Fruit fly (Drosophila melanogaster): Measurements from ENCODE around the gene Tmtc1.
A peak's percentile ranks its signal among the peaks of the same experiment; 100 is the strongest.

Tmtc1 gene

DNA sequence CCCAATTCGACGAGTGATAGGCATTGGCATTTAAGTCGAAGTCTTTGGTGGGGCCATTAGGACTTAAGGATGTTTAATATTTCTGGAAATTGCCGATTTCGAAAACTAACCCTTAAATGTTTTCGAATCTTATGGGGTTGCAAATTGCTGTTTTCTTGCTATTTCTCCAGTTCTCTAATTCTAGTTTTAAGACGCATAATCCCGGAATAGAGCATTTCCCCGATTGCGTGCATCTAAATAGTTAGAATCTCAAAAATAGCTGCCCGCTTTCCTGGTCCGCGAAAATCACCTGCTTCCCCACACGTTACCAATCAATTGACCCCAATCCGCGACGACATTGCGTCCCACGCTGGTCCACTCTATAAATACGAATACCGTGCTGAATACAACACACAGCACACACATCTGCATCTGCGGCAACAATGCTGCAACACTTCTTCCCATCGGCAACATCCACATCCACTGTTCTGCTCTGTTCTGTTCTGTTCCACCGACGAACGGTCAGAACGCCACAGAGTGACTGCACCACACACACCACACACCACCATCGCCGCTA lies 74.4 kb downstream of the Tmtc1 start, which contains the start of gene Bacc (continued):
- TF ChIP-seq CG2202 (tag; optimal IDR thresholded peaks at IDR 0.05) (peak; percentile 41), CG34224 (GFP tag; IDR thresholded peaks at IDR 0.05; ENCODE audit: partially characterized antibody) (no peak), hb (GFP tag; IDR thresholded peaks at IDR 0.05; ENCODE audit: partially characterized antibody) (no peak), Kr (GFP tag; optimal IDR thresholded peaks at IDR 0.05) (no peak), CG16779 (GFP tag; IDR thresholded peaks at IDR 0.05) (no peak), CG18599 (GFP tag; optimal IDR thresholded peaks at IDR 0.05) (peak; percentile 95), CG34376 (GFP tag; optimal IDR thresholded peaks at IDR 0.05) (peak; percentile 20), repo (GFP tag; optimal IDR thresholded peaks at IDR 0.05) (peak; percentile 86), CG10654 (GFP tag; optimal IDR thresholded peaks at IDR 0.05) (peak; percentile 80), Drgx (GFP tag; IDR thresholded peaks at IDR 0.05) (no peak), CG7963 (GFP tag; IDR thresholded peaks at IDR 0.05; ENCODE audit: partially characterized antibody) (no peak), ERR (GFP tag; optimal IDR thresholded peaks at IDR 0.05) (peak; percentile 87), chif (GFP tag; optimal IDR thresholded peaks at IDR 0.05) (peak; percentile 76 to 87), CG12942 (GFP tag; optimal IDR thresholded peaks at IDR 0.05) (peak; percentile 80), B-H1 (GFP tag; IDR thresholded peaks at IDR 0.05) (no peak), MBD-R2 (GFP tag; IDR thresholded peaks at IDR 0.05) (no peak), CG17802 (tag; optimal IDR thresholded peaks at IDR 0.05) (peak; percentile 21), Fer2 (tag; optimal IDR thresholded peaks at IDR 0.05) (peak; percentile 70), ftz-f1 (GFP tag; optimal IDR thresholded peaks at IDR 0.05) (no peak), wor (GFP tag; IDR thresholded peaks at IDR 0.05) (no peak), sd (tag; optimal IDR thresholded peaks at IDR 0.05) (peak; percentile 28), Bdp1 (GFP tag; optimal IDR thresholded peaks at IDR 0.05) (peak; percentile 69), CG13624 (GFP tag; optimal IDR thresholded peaks at IDR 0.05) (peak; percentile 82), CG1024 (GFP tag; IDR thresholded peaks at IDR 0.05) (no peak), CG32772 (GFP tag; IDR thresholded peaks at IDR 0.05) (no peak), TFAM (GFP tag; optimal IDR thresholded peaks at IDR 0.05) (peak; percentile 38), CG4404 (GFP tag; IDR thresholded peaks at IDR 0.05) (no peak), tio (GFP tag; optimal IDR thresholded peaks at IDR 0.05) (peak; percentile 93), slbo (GFP tag; IDR thresholded peaks at IDR 0.05) (no peak), gem (tag; optimal IDR thresholded peaks at IDR 0.05) (peak; percentile 91), Bgb (GFP tag; IDR thresholded peaks at IDR 0.05; ENCODE audit: partially characterized antibody) (no peak), CG1792 (GFP tag; optimal IDR thresholded peaks at IDR 0.05) (peak; percentile 86), ro (GFP tag; IDR thresholded peaks at IDR 0.05) (no peak), PHDP (tag; optimal IDR thresholded peaks at IDR 0.05) (peak; percentile 90), E2f2 (GFP tag; IDR thresholded peaks at IDR 0.05) (no peak), CoRest (tag; optimal IDR thresholded peaks at IDR 0.05) (peak; percentile 92), CG9437 (GFP tag; optimal IDR thresholded peaks at IDR 0.05) (peak; percentile 90), CG7987 (GFP tag; optimal IDR thresholded peaks at IDR 0.05) (no peak), dimm (GFP tag; IDR thresholded peaks at IDR 0.05) (no peak), pita (GFP tag; optimal IDR thresholded peaks at IDR 0.05) (no peak), trem (tag; optimal IDR thresholded peaks at IDR 0.05) (peak; percentile 16), caup (GFP tag; optimal IDR thresholded peaks at IDR 0.05; ENCODE audit: severe bottlenecking) (peak; percentile 87), Fer3 (tag; optimal IDR thresholded peaks at IDR 0.05) (peak; percentile 83), CG17361 (GFP tag; IDR thresholded peaks at IDR 0.05) (no peak), Optix (GFP tag; IDR thresholded peaks at IDR 0.05) (no peak), CG16813 (GFP tag; IDR thresholded peaks at IDR 0.05; ENCODE audit: partially characterized antibody) (no peak), CG12236 (GFP tag; optimal IDR thresholded peaks at IDR 0.05) (peak; percentile 81), dati (GFP tag; IDR thresholded peaks at IDR 0.05) (no peak), CG6272 (GFP tag; IDR thresholded peaks at IDR 0.05) (peak; percentile 50), knrl (GFP tag; IDR thresholded peaks at IDR 0.05; ENCODE audit: partially characterized antibody) (no peak), HmgZ (tag; optimal IDR thresholded peaks at IDR 0.05) (peak; percentile 62)
